Fruit fly (Drosophila melanogaster) whole organism, prepupa: Measurements from ENCODE around the gene CG11816.

Source experiments
- CG10631 ChIP-seq: fragments of 200-800 bp; sonication (Bioruptor generic); optimal IDR thresholded peaks from 2 replicates; lab custom pipeline; 2016; ENCODE audit warnings: missing biosample characterization, missing genetic modification characterization
- CG10669 ChIP-seq: fragments of 200-800 bp; sonication (Bioruptor generic); optimal IDR thresholded peaks from 3 replicates; lab custom pipeline; 2018; ENCODE audit warnings: missing biosample characterization, mild to moderate bottlenecking, missing genetic modification characterization, moderate library complexity
- CG11762 ChIP-seq: fragments of 200-800 bp; sonication (Bioruptor generic); optimal IDR thresholded peaks from 3 replicates; lab custom pipeline; 2016; ENCODE audit warnings: missing biosample characterization, missing genetic modification characterization; ENCODE audit not compliant: insufficient read depth
- CG11902 ChIP-seq: fragments of 200-800 bp; sonication (Bioruptor generic); optimal IDR thresholded peaks from 3 replicates; lab custom pipeline; 2016; ENCODE audit warnings: missing biosample characterization, missing genetic modification characterization
- CG15336 ChIP-seq: fragments of 200-800 bp; sonication (Bioruptor generic); IDR thresholded peaks from 2 replicates; pipeline ENCODE4 v1.3.6; 2022; ENCODE audit warnings: missing biosample characterization, missing genetic modification characterization
- CG1621 ChIP-seq: fragments of 200-800 bp; sonication (Bioruptor generic); optimal IDR thresholded peaks from 3 replicates; lab custom pipeline; 2018; ENCODE audit warnings: missing biosample characterization, mild to moderate bottlenecking, missing genetic modification characterization
- CG16779 ChIP-seq: fragments of 200-800 bp; sonication (Bioruptor generic); optimal IDR thresholded peaks from 3 replicates; lab custom pipeline; 2017; ENCODE audit warnings: missing biosample characterization, mild to moderate bottlenecking, missing genetic modification characterization
- CG3032 ChIP-seq: fragments of 200-800 bp; optimal IDR thresholded peaks from 2 replicates; lab custom pipeline; 2019; ENCODE audit warnings: missing biosample characterization, mild to moderate bottlenecking, missing genetic modification characterization, moderate library complexity
- CG32006 ChIP-seq: fragments of 200-800 bp; sonication (Bioruptor generic); optimal IDR thresholded peaks from 3 replicates; lab custom pipeline; 2017; ENCODE audit warnings: missing biosample characterization, mild to moderate bottlenecking, missing genetic modification characterization
- CG34406 ChIP-seq: fragments of 200-800 bp; sonication (Bioruptor generic); optimal IDR thresholded peaks from 3 replicates; lab custom pipeline; 2016; ENCODE audit warnings: missing biosample characterization, missing genetic modification characterization
- CG3919 ChIP-seq: fragments of 200-800 bp; sonication (Bioruptor generic); optimal IDR thresholded peaks from 3 replicates; lab custom pipeline; 2016; ENCODE audit warnings: missing biosample characterization, missing genetic modification characterization
- CG6163 ChIP-seq: fragments of 200-800 bp; sonication (Bioruptor generic); IDR thresholded peaks from 3 replicates; pipeline ENCODE4 v1.3.6; 2022; ENCODE audit warnings: missing biosample characterization, missing genetic modification characterization
- CG6276 ChIP-seq: fragments of 200-800 bp; sonication (Bioruptor generic); optimal IDR thresholded peaks from 2 replicates; lab custom pipeline; 2017; ENCODE audit warnings: missing biosample characterization, mild to moderate bottlenecking, missing genetic modification characterization
- CG6792 ChIP-seq: fragments of 200-800 bp; sonication (Bioruptor generic); optimal IDR thresholded peaks from 3 replicates; lab custom pipeline; 2016; ENCODE audit warnings: missing biosample characterization, missing genetic modification characterization
- CG6808 ChIP-seq: fragments of 200-800 bp; sonication (Bioruptor generic); optimal IDR thresholded peaks from 3 replicates; lab custom pipeline; 2017; ENCODE audit warnings: missing biosample characterization, missing genetic modification characterization, mild to moderate bottlenecking, moderate library complexity, missing genetic modification reagents
- CG6854 ChIP-seq: fragments of 200-800 bp; sonication (Bioruptor generic); optimal IDR thresholded peaks from 2 replicates; lab custom pipeline; 2017; ENCODE audit warnings: missing biosample characterization, mild to moderate bottlenecking, missing genetic modification characterization
- CG7368 ChIP-seq: fragments of 200-800 bp; sonication (Bioruptor generic); optimal IDR thresholded peaks from 3 replicates; lab custom pipeline; 2016; ENCODE audit warnings: missing biosample characterization, missing genetic modification characterization
- CG8632 ChIP-seq: fragments of 200-800 bp; sonication (Bioruptor generic); optimal IDR thresholded peaks from 3 replicates; lab custom pipeline; 2016; ENCODE audit warnings: missing biosample characterization, missing genetic modification characterization
- CG9139 ChIP-seq: fragments of 200-800 bp; sonication (Bioruptor generic); optimal IDR thresholded peaks from 3 replicates; lab custom pipeline; 2017; ENCODE audit warnings: missing biosample characterization, mild to moderate bottlenecking, missing genetic modification characterization
- Eip75B ChIP-seq: fragments of 200-800 bp; sonication (Bioruptor generic); optimal IDR thresholded peaks from 3 replicates; lab custom pipeline; 2016; ENCODE audit warnings: missing biosample characterization, missing genetic modification characterization
- Eip78C ChIP-seq: fragments of 200-800 bp; sonication (Bioruptor generic); peaks from one replicate; lab custom pipeline; 2016; ENCODE audit warnings: missing biosample characterization, missing genetic modification characterization
- Eip93F ChIP-seq: fragments of 200-800 bp; sonication (Bioruptor generic); optimal IDR thresholded peaks from 2 replicates; lab custom pipeline; 2016; ENCODE audit warnings: missing biosample characterization, mild to moderate bottlenecking, missing genetic modification characterization
- Ets21C ChIP-seq: fragments of 200-800 bp; sonication (Bioruptor generic); optimal IDR thresholded peaks from 3 replicates; lab custom pipeline; 2016; ENCODE audit warnings: missing biosample characterization, missing genetic modification characterization
- Ets96B ChIP-seq: fragments of 200-800 bp; optimal IDR thresholded peaks from 2 replicates; lab custom pipeline; 2019; ENCODE audit warnings: missing biosample characterization, mild to moderate bottlenecking, missing genetic modification characterization, moderate library complexity
- Gug ChIP-seq: fragments of 200-800 bp; sonication (Bioruptor generic); IDR thresholded peaks from 2 replicates; pipeline ENCODE4 v1.3.6; 2022; ENCODE audit warnings: missing biosample characterization, missing genetic modification characterization
- Hr38 ChIP-seq: sonication (Bioruptor generic); optimal IDR thresholded peaks from 2 replicates; lab custom pipeline; 2016; ENCODE audit warnings: missing biosample characterization, missing genetic modification characterization
- Hr4 ChIP-seq: fragments of 200-800 bp; sonication (Bioruptor generic); optimal IDR thresholded peaks from 3 replicates; lab custom pipeline; 2016; ENCODE audit warnings: missing biosample characterization, missing genetic modification characterization
- Lpt ChIP-seq: fragments of 200-800 bp; sonication (Bioruptor generic); optimal IDR thresholded peaks from 3 replicates; lab custom pipeline; 2016; ENCODE audit warnings: missing biosample characterization, missing genetic modification characterization
- Met ChIP-seq: fragments of 200-800 bp; sonication (Bioruptor generic); optimal IDR thresholded peaks from 3 replicates; lab custom pipeline; 2016; ENCODE audit warnings: missing biosample characterization, missing genetic modification characterization
- Sox102F ChIP-seq: fragments of 200-800 bp; sonication (Bioruptor generic); optimal IDR thresholded peaks from 2 replicates; lab custom pipeline; 2016; ENCODE audit warnings: missing biosample characterization, mild to moderate bottlenecking, missing genetic modification characterization
- Sox14 ChIP-seq: fragments of 200-800 bp; sonication (Bioruptor generic); optimal IDR thresholded peaks from 3 replicates; lab custom pipeline; 2016; ENCODE audit warnings: missing biosample characterization, missing genetic modification characterization
- Sox15 ChIP-seq: fragments of 200-800 bp; sonication (Bioruptor generic); optimal IDR thresholded peaks from 3 replicates; lab custom pipeline; 2016; ENCODE audit warnings: missing biosample characterization, missing genetic modification characterization
- acj6 ChIP-seq: fragments of 200-800 bp; sonication (Bioruptor generic); optimal IDR thresholded peaks from 3 replicates; lab custom pipeline; 2016; ENCODE audit warnings: missing biosample characterization, missing genetic modification characterization
- cyc ChIP-seq: fragments of 200-800 bp; sonication (Bioruptor generic); optimal IDR thresholded peaks from 3 replicates; lab custom pipeline; 2016; ENCODE audit warnings: missing biosample characterization, missing genetic modification characterization
- dac ChIP-seq: fragments of 200-800 bp; sonication (Bioruptor generic); optimal IDR thresholded peaks from 2 replicates; lab custom pipeline; 2017; ENCODE audit warnings: missing biosample characterization, mild to moderate bottlenecking, missing genetic modification characterization
- dsx ChIP-seq: fragments of 200-800 bp; optimal IDR thresholded peaks from 3 replicates; lab custom pipeline; 2019; ENCODE audit warnings: missing biosample characterization, mild to moderate bottlenecking, missing genetic modification characterization, moderate library complexity; ENCODE audit not compliant: poor library complexity, severe bottlenecking
- eg ChIP-seq: fragments of 200-800 bp; sonication (Bioruptor generic); IDR thresholded peaks from 3 replicates; pipeline ENCODE4 v1.3.6; 2022; ENCODE audit warnings: missing biosample characterization, missing genetic modification characterization
- esn ChIP-seq: fragments of 200-800 bp; sonication (Bioruptor generic); optimal IDR thresholded peaks from 2 replicates; lab custom pipeline; 2016; ENCODE audit warnings: missing biosample characterization, mild to moderate bottlenecking, missing genetic modification characterization, moderate library complexity
- fd59A ChIP-seq: fragments of 200-800 bp; sonication (Bioruptor generic); optimal IDR thresholded peaks from 2 replicates; lab custom pipeline; 2017; ENCODE audit warnings: missing biosample characterization, mild to moderate bottlenecking, missing genetic modification characterization, missing genetic modification reagents
- fd85E ChIP-seq: fragments of 200-800 bp; sonication (Bioruptor generic); optimal IDR thresholded peaks from 3 replicates; lab custom pipeline; 2016; ENCODE audit warnings: missing biosample characterization, missing genetic modification characterization
- lz ChIP-seq: fragments of 200-800 bp; sonication (Bioruptor generic); optimal IDR thresholded peaks from 3 replicates; lab custom pipeline; 2016; ENCODE audit warnings: missing biosample characterization, missing genetic modification characterization
- net ChIP-seq: fragments of 200-800 bp; sonication (Bioruptor generic); optimal IDR thresholded peaks from 3 replicates; lab custom pipeline; 2016; ENCODE audit warnings: missing biosample characterization, missing genetic modification characterization
- pdm3 ChIP-seq: fragments of 200-800 bp; sonication (Bioruptor generic); optimal IDR thresholded peaks from 3 replicates; lab custom pipeline; 2016; ENCODE audit warnings: missing biosample characterization, missing genetic modification characterization
- ss ChIP-seq, 2 experiments: fragments of 200-800 bp; sonication (Bioruptor generic); optimal IDR thresholded peaks; 2 replicates in 1 of 2; 3 replicates in 1 of 2; lab custom pipeline; 2017 to 2018; ENCODE audit warnings: mild to moderate bottlenecking in 2 of 2, missing biosample characterization in 2 of 2, missing genetic modification characterization in 2 of 2, moderate library complexity in 1 of 2
- svp ChIP-seq: fragments of 200-800 bp; sonication (Bioruptor generic); peaks from one replicate; lab custom pipeline; 2016; ENCODE audit warnings: missing biosample characterization, missing genetic modification characterization
- topi ChIP-seq: fragments of 200-800 bp; sonication (Bioruptor generic); optimal IDR thresholded peaks from 3 replicates; lab custom pipeline; 2016; ENCODE audit warnings: missing biosample characterization, missing genetic modification characterization
- vri ChIP-seq: fragments of 200-800 bp; sonication (Bioruptor generic); optimal IDR thresholded peaks from 3 replicates; lab custom pipeline; 2016; ENCODE audit warnings: missing biosample characterization, mild to moderate bottlenecking, missing genetic modification characterization

Gene CG11816

dm6 chrX:13570255-13570654 is 14.7 kb upstream of the CG11816 start (continued):
- TF ChIP-seq esn, result peak; percentile 21
- no peak for TF ChIP-seq CG6854
- no peak for TF ChIP-seq Hr4 (GFP tag; lab: Kevin White, UChicago)
- TF ChIP-seq Eip75B (GFP tag; lab: Kevin White, UChicago), result no peak
- peak; percentile 88 for TF ChIP-seq vri (GFP tag; lab: Kevin White, UChicago)
- TF ChIP-seq, all 60 proteins: peak for 11

- no peak for TF ChIP-seq cyc (GFP tag; lab: Kevin White, UChicago)
- peak; percentile 10 for TF ChIP-seq svp (GFP tag; lab: Kevin White, UChicago)
- TF ChIP-seq dsx, result peak; percentile 57
- TF ChIP-seq, all 60 proteins: peak for 2
Observed at dm6 chrX:13568841-13569240, 13.2 kb upstream of the CG11816 start.

- TF ChIP-seq CG7368 (GFP tag; lab: Kevin White, UChicago) (peak; percentile 56), CG6792 (GFP tag; lab: Kevin White, UChicago) (peak; percentile 38), eg (GFP tag; lab: Robert Waterston, UW) (peak; percentile 21; the same call in 1 of the 3 replicates), CG34406 (GFP tag; lab: Kevin White, UChicago) (peak; percentile 65), ss (GFP tag; optimal IDR thresholded peaks at IDR 0.05; lab: Kevin White, UChicago) (peak in 1 of 2 experiments; percentile 12), dsx (no peak), CG8632 (peak; percentile 49), CG11902 (GFP tag; lab: Kevin White, UChicago) (peak; percentile 46), CG3919 (peak; percentile 55), Met (GFP tag; lab: Kevin White, UChicago) (peak; percentile 75), cyc (GFP tag; lab: Kevin White, UChicago) (peak; percentile 59), Lpt (GFP tag; lab: Kevin White, UChicago) (no peak), net (GFP tag; lab: Kevin White, UChicago) (peak; percentile 12), CG10669 (GFP tag; lab: Kevin White, UChicago) (peak; percentile 40), vri (GFP tag; lab: Kevin White, UChicago) (peak; percentile 5), CG6163 (GFP tag; lab: Robert Waterston, UW) (peak; percentile 82), Hr4 (GFP tag; lab: Kevin White, UChicago) (peak; percentile 47), CG32006 (peak; percentile 32), CG6276 (no peak), lz (GFP tag; lab: Kevin White, UChicago) (peak; percentile 67), Eip93F (no peak), CG16779 (tag; lab: Kevin White, UChicago) (no peak), CG9139 (no peak), CG6808 (no peak), CG11762 (GFP tag; lab: Kevin White, UChicago) (no peak), CG15336 (peak; percentile 45; the same call in 1 of the 2 replicates), Sox15 (peak; percentile 22), CG3032 (tag; lab: Kevin White, UChicago) (no peak), dac (no peak), topi (GFP tag; lab: Kevin White, UChicago) (peak; percentile 74), esn (peak; percentile 69), pdm3 (peak; percentile 36), Gug (GFP tag; lab: Robert Waterston, UW) (no peak), Eip78C (GFP tag; lab: Kevin White, UChicago) (peak; percentile 92), fd85E (GFP tag; lab: Kevin White, UChicago) (no peak), acj6 (GFP tag; lab: Kevin White, UChicago) (peak; percentile 64), fd59A (GFP tag; lab: Kevin White, UChicago) (no peak), Ets96B (no peak), CG1621 (tag; lab: Kevin White, UChicago) (no peak), CG6854 (no peak), svp (GFP tag; lab: Kevin White, UChicago) (peak; percentile 75), Ets21C (GFP tag; lab: Kevin White, UChicago) (peak; percentile 22), Eip75B (GFP tag; lab: Kevin White, UChicago) (peak; percentile 52), Sox14 (GFP tag; lab: Kevin White, UChicago) (peak; percentile 31), CG10631 (GFP tag; lab: Kevin White, UChicago) (peak; percentile 38), Sox102F (GFP tag; lab: Kevin White, UChicago) (peak; percentile 72), Hr38 (GFP tag; lab: Kevin White, UChicago) (no peak)
Observed at dm6 chrX:13568127-13568526, 12.5 kb upstream of the CG11816 start.
